Worm (Caenorhabditis elegans) whole organism, L1 larva: ENCODE results near the gene Y43C5A.2.

ENCODE experiments used
- C16A3.4 ChIP-seq: fragments of 150-350 bp; optimal IDR thresholded peaks from 2 replicates; lab custom pipeline; 2014; ENCODE audit warnings: missing biosample characterization, missing genetic modification characterization
- Y116A8C.19 ChIP-seq: sonication (generic microtip); optimal IDR thresholded peaks from 2 replicates; lab custom pipeline; 2016; ENCODE audit warnings: missing compliant biosample characterization, missing genetic modification characterization, borderline replicate concordance
- aha-1 ChIP-seq: fragments of 150-350 bp; optimal IDR thresholded peaks from 2 replicates; lab custom pipeline; 2014; ENCODE audit warnings: missing biosample characterization, missing genetic modification characterization
- alr-1 ChIP-seq: fragments of 200-800 bp; sonication (Bioruptor generic); optimal IDR thresholded peaks from 2 replicates; lab custom pipeline; 2018; ENCODE audit warnings: borderline replicate concordance, mild to moderate bottlenecking, missing genetic modification characterization, missing compliant biosample characterization
- aly-2 ChIP-seq: fragments of 150-350 bp; optimal IDR thresholded peaks from 2 replicates; lab custom pipeline; 2014; ENCODE audit warnings: missing biosample characterization, missing genetic modification characterization
- ceh-8 ChIP-seq: fragments of 200-800 bp; sonication (Bioruptor generic); optimal IDR thresholded peaks from 2 replicates; lab custom pipeline; 2018; ENCODE audit warnings: mild to moderate bottlenecking, missing genetic modification characterization, moderate library complexity, missing compliant biosample characterization
- dpl-1 ChIP-seq, 3 experiments: fragments of 150-350 bp in 2 of 3; sonication (generic microtip) in 1 of 3; optimal IDR thresholded peaks; 2 replicates each; lab custom pipeline; 2014 to 2017; ENCODE audit warnings: missing biosample characterization in 3 of 3, missing genetic modification characterization in 3 of 3, missing genetic modification reagents in 3 of 3
- efl-1 ChIP-seq, 4 experiments: fragments of 150-350 bp; optimal IDR thresholded peaks in 3 of 4; peaks in 1 of 4; 1 replicate in 1 of 4; 2 replicates in 3 of 4; lab custom pipeline; 2014; ENCODE audit warnings: missing biosample characterization in 2 of 4, missing genetic modification characterization in 2 of 4, missing genetic modification reagents in 2 of 4
- efl-3 ChIP-seq: fragments of 200-800 bp; sonication (Bioruptor generic); optimal IDR thresholded peaks from 2 replicates; lab custom pipeline; 2018; ENCODE audit warnings: mild to moderate bottlenecking, missing genetic modification characterization, missing compliant biosample characterization
- egl-13 ChIP-seq: sonication (generic microtip); optimal IDR thresholded peaks from 2 replicates; lab custom pipeline; 2016; ENCODE audit warnings: missing genotype, missing genetic modification reagents, missing genetic modification characterization, missing compliant biosample characterization
- elt-2 ChIP-seq: sonication (generic microtip); optimal IDR thresholded peaks from 2 replicates; lab custom pipeline; 2016; ENCODE audit warnings: missing genetic modification characterization, mild to moderate bottlenecking, inconsistent platforms, missing compliant biosample characterization, missing genetic modification reagents
- elt-3 ChIP-seq, 6 experiments: fragments of 150-350 bp in 1 of 6; sonication (generic microtip); optimal IDR thresholded peaks; 2 replicates each; lab custom pipeline; 2017 to 2018; ENCODE audit warnings: missing biosample characterization in 6 of 6, missing genetic modification characterization in 6 of 6, inconsistent platforms in 1 of 6
- fkh-8 ChIP-seq: sonication (generic microtip); optimal IDR thresholded peaks from 2 replicates; lab custom pipeline; 2016; ENCODE audit warnings: mild to moderate bottlenecking, missing genetic modification characterization, missing compliant biosample characterization
- fos-1 ChIP-seq: fragments of 150-350 bp; optimal IDR thresholded peaks from 2 replicates; lab custom pipeline; 2014; ENCODE audit warnings: missing biosample characterization, missing genetic modification characterization
- jun-1 ChIP-seq: fragments of 150-350 bp; optimal IDR thresholded peaks from 2 replicates; lab custom pipeline; 2014; ENCODE audit warnings: missing biosample characterization, missing genetic modification reagents, missing genetic modification characterization
- lin-15B ChIP-seq: fragments of 150-350 bp; sonication (generic microtip); optimal IDR thresholded peaks from 3 replicates; lab custom pipeline; 2014; ENCODE audit warnings: missing biosample characterization, missing genetic modification characterization
- lsy-2 ChIP-seq, 2 experiments: fragments of 150-350 bp; optimal IDR thresholded peaks; 2 replicates each; lab custom pipeline; 2014; ENCODE audit warnings: missing biosample characterization in 2 of 2, missing genetic modification characterization in 2 of 2
- mab-9 ChIP-seq: fragments of 200-800 bp; sonication (Bioruptor generic); IDR thresholded peaks from 2 replicates; pipeline ENCODE4 v1.3.6; 2022; ENCODE audit warnings: missing genetic modification reagents, missing genetic modification characterization, missing compliant biosample characterization
- nhr-11 ChIP-seq: fragments of 150-350 bp; optimal IDR thresholded peaks from 2 replicates; lab custom pipeline; 2014; ENCODE audit warnings: missing biosample characterization, missing genetic modification characterization
- nhr-19 ChIP-seq: fragments of 200-800 bp; sonication (Bioruptor generic); conservative IDR thresholded peaks from 2 replicates; pipeline ENCODE4 v1.3.6; 2022; ENCODE audit warnings: missing genetic modification characterization, missing compliant biosample characterization
- nhr-237 ChIP-seq: fragments of 150-350 bp; optimal IDR thresholded peaks from 2 replicates; lab custom pipeline; 2014; ENCODE audit warnings: missing biosample characterization, missing genetic modification characterization
- nhr-71 ChIP-seq: sonication (generic microtip); optimal IDR thresholded peaks from 2 replicates; lab custom pipeline; 2016; ENCODE audit warnings: mild to moderate bottlenecking, missing genetic modification characterization, moderate library complexity, missing compliant biosample characterization
- nhr-84 ChIP-seq: sonication (generic microtip); optimal IDR thresholded peaks from 2 replicates; lab custom pipeline; 2017; ENCODE audit warnings: missing biosample characterization, missing genetic modification characterization
- pag-3 ChIP-seq: sonication (generic microtip); optimal IDR thresholded peaks from 2 replicates; lab custom pipeline; 2017; ENCODE audit warnings: missing genetic modification characterization, mild to moderate bottlenecking, missing compliant biosample characterization, antibody characterized with exemption, borderline replicate concordance; ENCODE audit not compliant: insufficient read depth
- sptf-1 ChIP-seq: fragments of 150-350 bp; optimal IDR thresholded peaks from 2 replicates; lab custom pipeline; 2014; ENCODE audit warnings: missing biosample characterization, missing genetic modification characterization
- sup-37 ChIP-seq: fragments of 200-800 bp; sonication (Bioruptor generic); optimal IDR thresholded peaks from 2 replicates; lab custom pipeline; 2018; ENCODE audit warnings: mild to moderate bottlenecking, missing genetic modification characterization, missing compliant biosample characterization
- tbx-2 ChIP-seq: sonication (generic microtip); optimal IDR thresholded peaks from 2 replicates; lab custom pipeline; 2016; ENCODE audit warnings: missing genetic modification characterization, missing compliant biosample characterization
- tlp-1 ChIP-seq: fragments of 150-350 bp; optimal IDR thresholded peaks from 2 replicates; lab custom pipeline; 2014; ENCODE audit warnings: missing biosample characterization, missing genetic modification characterization
- unc-130 ChIP-seq: fragments of 150-350 bp; optimal IDR thresholded peaks from 2 replicates; lab custom pipeline; 2017; ENCODE audit warnings: missing biosample characterization, missing genetic modification characterization, inconsistent platforms
- unc-86 ChIP-seq: sonication (generic microtip); optimal IDR thresholded peaks from 2 replicates; lab custom pipeline; 2016; ENCODE audit warnings: missing genetic modification characterization, missing compliant biosample characterization
- xbp-1 ChIP-seq: sonication (generic microtip); optimal IDR thresholded peaks from 2 replicates; lab custom pipeline; 2016; ENCODE audit warnings: missing genetic modification characterization, missing compliant biosample characterization
- ztf-4 ChIP-seq: fragments of 150-350 bp; optimal IDR thresholded peaks from 2 replicates; lab custom pipeline; 2014; ENCODE audit warnings: missing biosample characterization, missing genetic modification characterization

Gene Y43C5A.2

DNA sequence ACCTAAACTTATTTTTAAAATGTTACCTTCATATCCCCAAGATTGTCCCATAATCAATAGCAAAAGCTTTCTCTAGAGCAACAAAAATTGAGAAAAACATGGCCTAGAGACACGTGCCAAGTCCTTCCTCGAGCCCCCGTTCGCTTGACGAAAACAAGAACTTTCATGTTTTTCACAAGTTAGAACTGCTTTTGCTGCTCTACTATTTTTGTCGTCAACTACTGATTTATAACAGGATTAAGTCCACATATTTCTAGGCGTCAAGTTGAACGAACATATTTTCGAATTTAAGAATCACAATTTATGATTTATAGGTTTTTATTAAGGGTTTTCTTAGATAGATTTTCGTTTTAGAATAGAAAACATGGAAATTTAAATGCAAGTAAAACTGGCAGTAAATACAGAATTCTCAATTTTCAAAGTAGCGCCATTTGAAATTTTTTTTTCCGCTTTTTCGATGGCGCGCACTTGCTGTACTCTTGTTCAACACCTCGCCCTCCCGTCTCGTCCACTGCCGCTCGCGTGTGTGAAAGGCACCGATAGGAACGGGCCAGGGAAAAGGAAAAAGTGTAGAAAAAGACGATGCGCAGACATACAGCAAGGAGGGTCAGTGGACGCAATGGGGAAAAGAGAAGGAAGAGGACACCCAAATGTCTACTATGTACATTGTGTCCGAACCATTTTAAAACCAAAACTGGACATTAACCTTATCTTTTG lies 14.7 kb downstream of the Y43C5A.2 start, which contains the start of gene rad-51 (continued):
- TF ChIP-seq fos-1 = no peak

- TF ChIP-seq lsy-2 (tag; optimal IDR thresholded peaks at IDR 0.05; lab: Kevin White, UChicago) = no peak
Observed at ce11 chrIV:10285328-10285727, 15.6 kb downstream of the Y43C5A.2 start.

ce11 chrIV:10286655-10287054 lies 17.0 kb downstream of the Y43C5A.2 start, which contains the start of gene ebax-1:
ebax-1 (plus strand) TSS chrIV:10286955.
- no peak for TF ChIP-seq unc-130 (tag; lab: Kevin White, UChicago)
- no peak for TF ChIP-seq dpl-1 (GFP tag; optimal IDR thresholded peaks at IDR 0.05; lab: Kevin White, UChicago)
- no peak for TF ChIP-seq mab-9 (GFP tag; lab: Robert Waterston, UW)
- TF ChIP-seq aly-2 = no peak
- TF ChIP-seq efl-1 (optimal IDR thresholded peaks at IDR 0.05; lab: Kevin White, UChicago) = no peak
- TF ChIP-seq efl-1 (GFP tag; optimal IDR thresholded peaks at IDR 0.05 in 1 of 2; lab: Kevin White, UChicago) = no peak
- no peak for TF ChIP-seq tbx-2 (tag; lab: Kevin White, UChicago)
- TF ChIP-seq aha-1 (tag; lab: Kevin White, UChicago) = no peak
- TF ChIP-seq sptf-1 (tag; lab: Kevin White, UChicago) = no peak
- TF ChIP-seq lin-15B (tag; lab: Kevin White, UChicago) = no peak
- TF ChIP-seq sup-37 (GFP tag; lab: Kevin White, UChicago) = no peak
- TF ChIP-seq unc-86 (tag; lab: Kevin White, UChicago) = no peak
- no peak for TF ChIP-seq pag-3 (tag; lab: Kevin White, UChicago)
- no peak for TF ChIP-seq nhr-19 (GFP tag; lab: Robert Waterston, UW)
- no peak for TF ChIP-seq efl-3
- no peak for TF ChIP-seq elt-3 (tag; optimal IDR thresholded peaks at IDR 0.05; lab: Kevin White, UChicago)
- no peak for TF ChIP-seq ceh-8
- no peak for TF ChIP-seq nhr-84

DNA sequence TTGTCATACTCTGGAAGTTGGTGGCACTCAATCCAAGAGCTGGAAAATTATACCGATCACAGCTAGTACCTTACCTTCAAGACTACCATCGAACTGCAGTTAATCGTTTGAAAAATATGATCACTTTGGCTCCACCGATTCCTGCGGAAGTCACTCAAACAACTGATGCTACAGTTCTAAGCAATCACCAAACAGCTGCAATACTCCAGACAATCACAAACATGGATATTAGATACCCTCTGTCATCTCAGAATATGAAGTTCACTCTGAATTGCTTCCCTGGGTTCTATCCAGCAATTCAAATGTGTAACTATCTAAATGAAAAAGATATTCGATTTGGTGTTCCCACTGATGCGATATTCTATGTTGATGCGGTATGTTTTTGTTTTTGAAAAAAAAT lies 18.9 kb downstream of the Y43C5A.2 start:
- no peak for TF ChIP-seq nhr-237 (tag; lab: Kevin White, UChicago)
- TF ChIP-seq Y116A8C.19 (tag; lab: Kevin White, UChicago) = no peak
- TF ChIP-seq nhr-71 = no peak
- no peak for TF ChIP-seq lsy-2 (tag; optimal IDR thresholded peaks at IDR 0.05; lab: Kevin White, UChicago)
- TF ChIP-seq fkh-8 (tag; lab: Kevin White, UChicago) = no peak
- no peak for TF ChIP-seq pag-3 (tag; lab: Kevin White, UChicago)
- TF ChIP-seq elt-2 = no peak
- no peak for TF ChIP-seq jun-1 (tag; lab: Kevin White, UChicago)
- TF ChIP-seq, all 84 proteins: peak for 0

ce11 chrIV:10294030-10294429 lies 24.3 kb downstream of the Y43C5A.2 start, which contains the start of gene R09E10.6:
R09E10.6 (minus strand) TSS chrIV:10294130.
- TF ChIP-seq tlp-1 = no peak
- no peak for TF ChIP-seq xbp-1 (tag; lab: Kevin White, UChicago)
- no peak for TF ChIP-seq egl-13 (tag; lab: Kevin White, UChicago)
- TF ChIP-seq pag-3 (tag; lab: Kevin White, UChicago) = no peak
- TF ChIP-seq nhr-11 (tag; lab: Kevin White, UChicago) = no peak
- TF ChIP-seq alr-1 (tag; lab: Kevin White, UChicago) = no peak
- no peak for TF ChIP-seq ztf-4
- TF ChIP-seq tbx-2 (tag; lab: Kevin White, UChicago) = no peak
- TF ChIP-seq C16A3.4 (tag; lab: Kevin White, UChicago) = no peak
